Fruit fly (Drosophila melanogaster) whole organism, embryonic: ENCODE data around the gene CG34301.

Experiments
- CG10267 ChIP-seq: fragments of 200-800 bp; sonication (Bioruptor generic); optimal IDR thresholded peaks from 2 replicates; lab custom pipeline; 2018; ENCODE audit warnings: missing biosample characterization, mild to moderate bottlenecking, missing genetic modification characterization, moderate library complexity
- CG10959 ChIP-seq: fragments of 200-800 bp; sonication (Bioruptor generic); IDR thresholded peaks from 2 replicates; pipeline ENCODE4 v1.3.6; 2022; ENCODE audit warnings: missing biosample characterization, missing genetic modification characterization
- CG11247 ChIP-seq: fragments of 200-800 bp; sonication (Bioruptor generic); IDR thresholded peaks from 2 replicates; pipeline ENCODE4 v1.3.6; 2022; ENCODE audit warnings: missing biosample characterization, missing genetic modification characterization
- CG12219 ChIP-seq: fragments of 200-800 bp; sonication (Bioruptor generic); optimal IDR thresholded peaks from 3 replicates; lab custom pipeline; 2018; ENCODE audit warnings: missing biosample characterization, mild to moderate bottlenecking, missing genetic modification characterization
- CG17568 ChIP-seq: fragments of 200-800 bp; sonication (Bioruptor generic); optimal IDR thresholded peaks from 2 replicates; lab custom pipeline; 2018; ENCODE audit warnings: missing biosample characterization, mild to moderate bottlenecking, missing genetic modification characterization, moderate library complexity
- CG18599 ChIP-seq: fragments of 200-800 bp; sonication (Bioruptor generic); optimal IDR thresholded peaks from 3 replicates; lab custom pipeline; 2017; ENCODE audit warnings: missing biosample characterization, missing genetic modification characterization, mild to moderate bottlenecking, moderate library complexity, missing genetic modification reagents
- CG2889 ChIP-seq: fragments of 200-800 bp; sonication (Bioruptor generic); IDR thresholded peaks from 3 replicates; pipeline ENCODE4 v1.3.6; 2022; ENCODE audit warnings: missing biosample characterization, missing genetic modification characterization
- CG31224 ChIP-seq: fragments of 200-800 bp; sonication (Bioruptor generic); IDR thresholded peaks from 2 replicates; pipeline ENCODE4 v1.3.6; 2022; ENCODE audit warnings: missing biosample characterization, missing genetic modification characterization
- CG4404 ChIP-seq: fragments of 200-800 bp; sonication (Bioruptor generic); IDR thresholded peaks from 2 replicates; pipeline ENCODE4 v1.3.6; 2022; ENCODE audit warnings: missing biosample characterization, missing genetic modification characterization
- CG4424 ChIP-seq: fragments of 200-800 bp; sonication (Bioruptor generic); optimal IDR thresholded peaks from 3 replicates; lab custom pipeline; 2016; ENCODE audit warnings: missing biosample characterization, missing genetic modification characterization
- CG4730 ChIP-seq: fragments of 200-800 bp; sonication (Bioruptor generic); IDR thresholded peaks from 2 replicates; pipeline ENCODE4 v1.3.6; 2022; ENCODE audit warnings: missing biosample characterization, missing genetic modification characterization
- CG6654 ChIP-seq: fragments of 200-800 bp; sonication (Bioruptor generic); optimal IDR thresholded peaks from 2 replicates; lab custom pipeline; 2017; ENCODE audit warnings: missing biosample characterization, mild to moderate bottlenecking, missing genetic modification characterization
- CG6689 ChIP-seq: fragments of 200-800 bp; sonication (Bioruptor generic); IDR thresholded peaks from 2 replicates; pipeline ENCODE4 v1.3.6; 2022; ENCODE audit warnings: missing biosample characterization, missing genetic modification characterization
- CG7839 ChIP-seq: fragments of 200-800 bp; sonication (Bioruptor generic); optimal IDR thresholded peaks from 3 replicates; lab custom pipeline; 2018; ENCODE audit warnings: missing biosample characterization, mild to moderate bottlenecking, missing genetic modification characterization, moderate library complexity
- CG7928 ChIP-seq: fragments of 200-800 bp; sonication (Bioruptor generic); optimal IDR thresholded peaks from 2 replicates; lab custom pipeline; 2017; ENCODE audit warnings: missing biosample characterization, mild to moderate bottlenecking, missing genetic modification characterization
- CG7987 ChIP-seq: fragments of 200-800 bp; sonication (Bioruptor generic); optimal IDR thresholded peaks from 2 replicates; lab custom pipeline; 2018; ENCODE audit warnings: missing biosample characterization, mild to moderate bottlenecking, missing genetic modification characterization, moderate library complexity
- E2f1 ChIP-seq: fragments of 200-800 bp; sonication (Bioruptor generic); IDR thresholded peaks from 2 replicates; pipeline ENCODE4 v1.3.6; 2022; ENCODE audit warnings: missing biosample characterization, missing genetic modification characterization
- E2f2 ChIP-seq: fragments of 200-800 bp; sonication (Bioruptor generic); IDR thresholded peaks from 2 replicates; pipeline ENCODE4 v1.3.6; 2022; ENCODE audit warnings: missing biosample characterization, missing genetic modification characterization
- Gsc ChIP-seq: fragments of 200-800 bp; sonication (Bioruptor generic); IDR thresholded peaks from 2 replicates; pipeline ENCODE4 v1.3.6; 2022; ENCODE audit warnings: missing biosample characterization, missing genetic modification characterization
- Optix ChIP-seq: fragments of 200-800 bp; sonication (Bioruptor generic); IDR thresholded peaks from 3 replicates; pipeline ENCODE4 v1.3.6; 2022; ENCODE audit warnings: missing biosample characterization, missing genetic modification characterization
- Rfx ChIP-seq: fragments of 200-800 bp; sonication (Bioruptor generic); IDR thresholded peaks from 2 replicates; pipeline ENCODE4 v1.3.6; 2022; ENCODE audit warnings: missing biosample characterization, missing genetic modification characterization
- Sox102F ChIP-seq: fragments of 200-800 bp; sonication (Bioruptor generic); optimal IDR thresholded peaks from 2 replicates; lab custom pipeline; 2018; ENCODE audit warnings: missing biosample characterization, mild to moderate bottlenecking, missing genetic modification characterization, moderate library complexity
- abd-A ChIP-seq: fragments of 200-800 bp; sonication (Bioruptor generic); optimal IDR thresholded peaks from 3 replicates; lab custom pipeline; 2019; ENCODE audit warnings: missing biosample characterization, mild to moderate bottlenecking, missing genetic modification characterization, moderate library complexity
- ac ChIP-seq: fragments of 200-800 bp; sonication (Bioruptor generic); optimal IDR thresholded peaks from 3 replicates; lab custom pipeline; 2017; ENCODE audit warnings: missing biosample characterization, mild to moderate bottlenecking, missing genetic modification characterization
- ap ChIP-seq: fragments of 200-800 bp; sonication (Bioruptor generic); IDR thresholded peaks from 2 replicates; pipeline ENCODE4 v1.3.6; 2022; ENCODE audit warnings: missing biosample characterization, missing genetic modification characterization
- bsh ChIP-seq, 2 experiments: fragments of 200-800 bp; sonication (Bioruptor generic); optimal IDR thresholded peaks; 2 replicates each; lab custom pipeline; 2017 to 2018; ENCODE audit warnings: mild to moderate bottlenecking in 2 of 2, missing biosample characterization in 2 of 2, missing genetic modification characterization in 2 of 2, moderate library complexity in 1 of 2
- chif ChIP-seq, 2 experiments: fragments of 200-800 bp; sonication (Bioruptor generic); optimal IDR thresholded peaks; 3 replicates each; lab custom pipeline; 2016; ENCODE audit warnings: missing biosample characterization in 2 of 2, missing genetic modification characterization in 2 of 2
- ci ChIP-seq: fragments of 200-800 bp; sonication (Bioruptor generic); IDR thresholded peaks from 3 replicates; pipeline ENCODE4 v1.3.6; 2022; ENCODE audit warnings: missing biosample characterization, missing genetic modification characterization
- cwo ChIP-seq: fragments of 200-800 bp; sonication (Bioruptor generic); optimal IDR thresholded peaks from 3 replicates; lab custom pipeline; 2017; ENCODE audit warnings: missing biosample characterization, missing genetic modification characterization, mild to moderate bottlenecking, moderate library complexity, missing genetic modification reagents
- dmrt99B ChIP-seq: fragments of 200-800 bp; sonication (Bioruptor generic); optimal IDR thresholded peaks from 2 replicates; lab custom pipeline; 2018; ENCODE audit warnings: missing biosample characterization, mild to moderate bottlenecking, missing genetic modification characterization, moderate library complexity
- ftz-f1 ChIP-seq: fragments of 200-800 bp; sonication (Bioruptor generic); optimal IDR thresholded peaks from 2 replicates; lab custom pipeline; 2016; ENCODE audit warnings: missing biosample characterization, missing genetic modification characterization
- gcm2 ChIP-seq: fragments of 200-800 bp; sonication (Bioruptor generic); optimal IDR thresholded peaks from 2 replicates; lab custom pipeline; 2016; ENCODE audit warnings: missing biosample characterization, missing genetic modification characterization
- ham ChIP-seq: fragments of 200-800 bp; sonication (Bioruptor generic); IDR thresholded peaks from 2 replicates; pipeline ENCODE4 v1.3.6; 2022; ENCODE audit warnings: missing biosample characterization, missing genetic modification characterization
- jigr1 ChIP-seq: fragments of 200-800 bp; sonication (Bioruptor generic); IDR thresholded peaks from 3 replicates; pipeline ENCODE4 v1.3.6; 2022; ENCODE audit warnings: missing biosample characterization, missing genetic modification characterization
- jumu ChIP-seq: fragments of 200-800 bp; sonication (Bioruptor generic); optimal IDR thresholded peaks from 3 replicates; lab custom pipeline; 2016; ENCODE audit warnings: missing biosample characterization, missing genetic modification characterization
- ken ChIP-seq: fragments of 200-800 bp; sonication (Bioruptor generic); IDR thresholded peaks from 3 replicates; pipeline ENCODE4 v1.3.6; 2022; ENCODE audit warnings: missing biosample characterization, missing genetic modification characterization
- lab ChIP-seq: fragments of 200-800 bp; sonication (Bioruptor generic); optimal IDR thresholded peaks from 3 replicates; lab custom pipeline; 2017; ENCODE audit warnings: missing biosample characterization, missing genetic modification characterization, mild to moderate bottlenecking, moderate library complexity, missing genetic modification reagents
- nmo ChIP-seq: fragments of 200-800 bp; sonication (Bioruptor generic); optimal IDR thresholded peaks from 2 replicates; lab custom pipeline; 2018; ENCODE audit warnings: missing biosample characterization, mild to moderate bottlenecking, missing genetic modification characterization, moderate library complexity
- pan ChIP-seq, 4 experiments: fragments of >200 bp in 3 of 4; fragments of 200-800 bp in 1 of 4; sonication (Bioruptor generic) in 1 of 4; optimal IDR thresholded peaks in 3 of 4; IDR thresholded peaks in 1 of 4; 2 replicates each; pipeline versions ENCODE4 v1.3.6 to Lab custom; 2017 to 2022; ENCODE audit warnings: missing biosample characterization in 2 of 4, missing genetic modification characterization in 2 of 4, mixed read lengths in 1 of 4
- peb ChIP-seq: fragments of 200-800 bp; sonication (Bioruptor generic); IDR thresholded peaks from 2 replicates; pipeline ENCODE4 v1.3.6; 2022; ENCODE audit warnings: missing biosample characterization, missing genetic modification characterization
- row ChIP-seq: fragments of 200-800 bp; sonication (Bioruptor generic); IDR thresholded peaks from 3 replicates; pipeline ENCODE4 v1.3.6; 2022; ENCODE audit warnings: missing biosample characterization, missing genetic modification characterization
- sens ChIP-seq: fragments of 200-800 bp; sonication (Bioruptor generic); peaks from one replicate; lab custom pipeline; 2016; ENCODE audit warnings: missing biosample characterization, missing genetic modification characterization
- seq ChIP-seq: fragments of 200-800 bp; sonication (Bioruptor generic); IDR thresholded peaks from 2 replicates; pipeline ENCODE4 v1.3.6; 2022; ENCODE audit warnings: missing biosample characterization, missing genetic modification characterization
- sim ChIP-seq: fragments of 200-800 bp; sonication (Bioruptor generic); IDR thresholded peaks from 2 replicates; pipeline ENCODE4 v1.3.6; 2022; ENCODE audit warnings: missing biosample characterization, missing genetic modification characterization
- so ChIP-seq: fragments of 200-800 bp; sonication (Bioruptor generic); IDR thresholded peaks from 3 replicates; pipeline ENCODE4 v1.3.6; 2022; ENCODE audit warnings: missing biosample characterization, missing genetic modification characterization
- tgo ChIP-seq: fragments of 200-800 bp; sonication (Bioruptor generic); IDR thresholded peaks from 3 replicates; pipeline ENCODE4 v1.3.6; 2022; ENCODE audit warnings: missing biosample characterization, missing genetic modification characterization
- tll ChIP-seq, 2 experiments: fragments of 200-800 bp in 1 of 2; fragments of >200 bp in 1 of 2; sonication (Bioruptor generic) in 1 of 2; optimal IDR thresholded peaks; 2 replicates each; lab custom pipeline; 2017 to 2019; ENCODE audit warnings: missing biosample characterization in 2 of 2, missing genetic modification characterization in 2 of 2, mild to moderate bottlenecking in 1 of 2, moderate library complexity in 1 of 2
- toy ChIP-seq: fragments of 200-800 bp; sonication (Bioruptor generic); IDR thresholded peaks from 2 replicates; pipeline ENCODE4 v1.3.6; 2022; ENCODE audit warnings: missing biosample characterization, missing genetic modification characterization

CG34301 gene

dm6 chr3R:8788722-8789400 is 15.6 kb downstream of the CG34301 start (continued):
- peak; percentile 18 for TF ChIP-seq cwo (GFP tag; lab: Kevin White, UChicago)
- no peak for TF ChIP-seq toy (GFP tag; lab: Robert Waterston, UW)
- TF ChIP-seq CG18599: peak; percentile 13
- TF ChIP-seq ken: peak; percentile 54; the same call in 2 of the 3 replicates
- no peak for TF ChIP-seq pan (optimal IDR thresholded peaks at IDR 0.05; lab: Kevin White, UChicago)
- peak in 1 of 2 experiments; percentile 88 for TF ChIP-seq pan (GFP tag; optimal IDR thresholded peaks at IDR 0.05 in 1 of 2, IDR thresholded peaks at IDR 0.05 in 1 of 2)
- peak; percentile 44 for TF ChIP-seq seq
- TF ChIP-seq jigr1 (GFP tag; lab: Robert Waterston, UW): peak; percentile 65; the same call in 2 of the 3 replicates
- peak in 1 of 2 experiments; percentile 22 for TF ChIP-seq chif (GFP tag; optimal IDR thresholded peaks at IDR 0.05; lab: Kevin White, UChicago)
- peak; percentile 30 for TF ChIP-seq CG12219 (GFP tag; lab: Kevin White, UChicago)
- TF ChIP-seq ftz-f1: no peak
- peak; percentile 56; the same call in 1 of the 2 replicates for TF ChIP-seq ap (GFP tag; lab: Robert Waterston, UW)
- TF ChIP-seq ham (GFP tag; lab: Robert Waterston, UW): no peak
- TF ChIP-seq Sox102F (GFP tag; lab: Kevin White, UChicago): peak; percentile 67
- TF ChIP-seq E2f1 (GFP tag; lab: Robert Waterston, UW): peak; percentile 67
- peak; percentile 52 for TF ChIP-seq row
- TF ChIP-seq CG17568 (GFP tag; lab: Kevin White, UChicago): no peak
- peak; percentile 15; the same call in 1 of the 3 replicates for TF ChIP-seq CG2889 (GFP tag; lab: Robert Waterston, UW)
- TF ChIP-seq CG4404 (GFP tag; lab: Robert Waterston, UW): 0 out of 2 replicates have a peak, but pooled peaks have one; percentile 10
- peak; percentile 61 for TF ChIP-seq nmo (GFP tag; lab: Kevin White, UChicago)
- peak; percentile 22; the same call in 1 of the 2 replicates for TF ChIP-seq CG10959 (GFP tag; lab: Robert Waterston, UW)
- TF ChIP-seq E2f2 (GFP tag; lab: Robert Waterston, UW): 0 out of 2 replicates have a peak, but pooled peaks have one; percentile 20
- TF ChIP-seq dmrt99B (tag; lab: Kevin White, UChicago): peak; percentile 81
- TF ChIP-seq peb (GFP tag; lab: Robert Waterston, UW): peak; percentile 47; the same call in 1 of the 2 replicates
- peak; percentile 82 for TF ChIP-seq ci (GFP tag; lab: Robert Waterston, UW)
- TF ChIP-seq so (GFP tag; lab: Robert Waterston, UW): peak; percentile 81
- peak; percentile 25 for TF ChIP-seq gcm2
- peak; percentile 71; the same call in 2 of the 3 replicates for TF ChIP-seq tgo (GFP tag; lab: Robert Waterston, UW)
- TF ChIP-seq lab: peak; percentile 40
- TF ChIP-seq CG7839 (tag; lab: Kevin White, UChicago): peak; percentile 63
- peak; percentile 59; the same call in 1 of the 2 replicates for TF ChIP-seq CG4730 (GFP tag; lab: Robert Waterston, UW)
- TF ChIP-seq CG6654 (GFP tag; lab: Kevin White, UChicago): no peak
- peak; percentile 11 for TF ChIP-seq abd-A (tag; lab: Kevin White, UChicago)
- no peak for TF ChIP-seq ac (GFP tag; lab: Kevin White, UChicago)
- TF ChIP-seq Optix (GFP tag; lab: Robert Waterston, UW): peak; percentile 59; the same call in 1 of the 3 replicates
- peak; percentile 50 for TF ChIP-seq CG4424 (GFP tag; lab: Kevin White, UChicago)
- TF ChIP-seq sens (GFP tag; lab: Kevin White, UChicago): peak; percentile 86
- TF ChIP-seq CG7928: no peak
- no peak for TF ChIP-seq jumu
- TF ChIP-seq CG31224: 0 out of 2 replicates have a peak, but pooled peaks have one; percentile 21
- 0 out of 2 replicates have a peak, but pooled peaks have one; percentile 33 for TF ChIP-seq Rfx (GFP tag; lab: Robert Waterston, UW)
- no peak for TF ChIP-seq CG7987 (GFP tag; lab: Kevin White, UChicago)
- TF ChIP-seq CG11247: peak; percentile 64
- peak; percentile 54 to 68 for TF ChIP-seq bsh (GFP tag; optimal IDR thresholded peaks at IDR 0.05; lab: Kevin White, UChicago)
- peak; percentile 75 for TF ChIP-seq CG6689 (GFP tag; lab: Robert Waterston, UW)
- TF ChIP-seq tll (GFP tag; optimal IDR thresholded peaks at IDR 0.05; lab: Kevin White, UChicago): no peak
- TF ChIP-seq CG10267 (tag; lab: Kevin White, UChicago): peak; percentile 33
- peak; percentile 56; the same call in 1 of the 2 replicates for TF ChIP-seq sim
- no peak for TF ChIP-seq Gsc (GFP tag; lab: Robert Waterston, UW)
